Worm (Caenorhabditis elegans) whole organism, L2 larva: ENCODE data around the gene snfc-5.

ENCODE experiments used
- R02D3.7 ChIP-seq: fragments of 150-350 bp; optimal IDR thresholded peaks from 2 replicates; lab custom pipeline; 2014; ENCODE audit warnings: missing biosample characterization, missing genetic modification characterization
- ZK546.5 ChIP-seq: sonication (generic microtip); optimal IDR thresholded peaks from 2 replicates; lab custom pipeline; 2017; ENCODE audit warnings: missing biosample characterization, missing genetic modification characterization
- ama-1 ChIP-seq: fragments of 150-350 bp; optimal IDR thresholded peaks from 2 replicates; lab custom pipeline; 2018; ENCODE audit warnings: inconsistent platforms
- crh-2 ChIP-seq: sonication (generic microtip); optimal IDR thresholded peaks from 2 replicates; lab custom pipeline; 2017; ENCODE audit warnings: missing biosample characterization, missing genetic modification characterization
- fos-1 ChIP-seq: fragments of 150-350 bp; optimal IDR thresholded peaks from 2 replicates; lab custom pipeline; 2014; ENCODE audit warnings: missing biosample characterization, missing genetic modification characterization
- lsy-2 ChIP-seq, 2 experiments: fragments of 150-350 bp in 1 of 2; sonication (generic microtip) in 1 of 2; optimal IDR thresholded peaks; 2 replicates each; lab custom pipeline; 2014 to 2017; ENCODE audit warnings: missing biosample characterization in 2 of 2, missing genetic modification characterization in 2 of 2
- mdl-1 ChIP-seq, 2 experiments: fragments of 150-350 bp in 1 of 2; sonication (generic microtip) in 1 of 2; optimal IDR thresholded peaks; 2 replicates each; lab custom pipeline; 2017; ENCODE audit warnings: missing biosample characterization in 2 of 2, missing genetic modification characterization in 2 of 2
- nhr-12 ChIP-seq: fragments of 150-350 bp; optimal IDR thresholded peaks from 2 replicates; lab custom pipeline; 2014; ENCODE audit warnings: missing biosample characterization, missing genetic modification characterization
- nhr-77 ChIP-seq: fragments of 150-350 bp; optimal IDR thresholded peaks from 2 replicates; lab custom pipeline; 2014; ENCODE audit warnings: missing biosample characterization, missing genetic modification characterization
- unc-62 ChIP-seq: fragments of 150-350 bp; optimal IDR thresholded peaks from 2 replicates; lab custom pipeline; 2014; ENCODE audit warnings: missing biosample characterization, missing genetic modification reagents, missing genetic modification characterization

ce11 chrIII:4359900-4360299 lies 44.7 kb upstream of the snfc-5 start:
- no peak for TF ChIP-seq crh-2 (tag; lab: Kevin White, UChicago)
- TF ChIP-seq lsy-2 (tag; optimal IDR thresholded peaks at IDR 0.05; lab: Kevin White, UChicago) = no peak
- no peak for TF ChIP-seq ama-1
- no peak for TF ChIP-seq R02D3.7 (tag; lab: Kevin White, UChicago)
- no peak for TF ChIP-seq nhr-77 (tag; lab: Kevin White, UChicago)
- TF ChIP-seq mdl-1 (tag; optimal IDR thresholded peaks at IDR 0.05; lab: Kevin White, UChicago) = no peak
- TF ChIP-seq ZK546.5 (tag; lab: Kevin White, UChicago) = no peak
- no peak for TF ChIP-seq nhr-12 (tag; lab: Kevin White, UChicago)
- TF ChIP-seq unc-62 (GFP tag; lab: Kevin White, UChicago) = no peak
- no peak for TF ChIP-seq fos-1
